Fruit fly (Drosophila melanogaster) whole organism, embryonic: ENCODE results near the gene Rpp14a.

Experiments used
- Antp ChIP-seq: fragments of 200-800 bp; sonication (Bioruptor generic); optimal IDR thresholded peaks from 3 replicates; lab custom pipeline; 2016; ENCODE audit warnings: missing biosample characterization, missing genetic modification characterization
- B-H1 ChIP-seq: fragments of 200-800 bp; sonication (Bioruptor generic); IDR thresholded peaks from 3 replicates; pipeline ENCODE4 v1.3.6; 2022; ENCODE audit warnings: missing biosample characterization, missing genetic modification characterization
- CG10274 ChIP-seq: fragments of 200-800 bp; sonication (Bioruptor generic); optimal IDR thresholded peaks from 3 replicates; lab custom pipeline; 2017; ENCODE audit warnings: missing biosample characterization, mild to moderate bottlenecking, missing genetic modification characterization
- CG10431 ChIP-seq: fragments of 200-800 bp; sonication (Bioruptor generic); optimal IDR thresholded peaks from 3 replicates; lab custom pipeline; 2018; ENCODE audit warnings: missing biosample characterization, mild to moderate bottlenecking, missing genetic modification characterization
- CG11695 ChIP-seq: fragments of 200-800 bp; sonication (Bioruptor generic); IDR thresholded peaks from 3 replicates; pipeline ENCODE4 v1.3.6; 2022; ENCODE audit warnings: missing biosample characterization, missing genetic modification characterization
- CG12236 ChIP-seq: fragments of 200-800 bp; sonication (Bioruptor generic); optimal IDR thresholded peaks from 2 replicates; lab custom pipeline; 2016; ENCODE audit warnings: missing biosample characterization, missing genetic modification characterization
- CG1233 ChIP-seq: fragments of 200-800 bp; sonication (Bioruptor generic); optimal IDR thresholded peaks from 4 replicates; lab custom pipeline; 2018; ENCODE audit warnings: missing biosample characterization, mild to moderate bottlenecking, missing genetic modification characterization
- CG12659 ChIP-seq: fragments of 200-800 bp; sonication (Bioruptor generic); optimal IDR thresholded peaks from 3 replicates; lab custom pipeline; 2017; ENCODE audit warnings: mild to moderate bottlenecking, missing biosample characterization, missing genetic modification reagents, missing genetic modification characterization
- CG14441 ChIP-seq: fragments of 200-800 bp; sonication (Bioruptor generic); IDR thresholded peaks from 2 replicates; pipeline ENCODE4 v1.3.6; 2022; ENCODE audit warnings: missing biosample characterization, missing genetic modification characterization
- CG2129 ChIP-seq: fragments of 200-800 bp; sonication (Bioruptor generic); IDR thresholded peaks from 2 replicates; pipeline ENCODE4 v1.3.6; 2022; ENCODE audit warnings: missing biosample characterization, missing genetic modification characterization; ENCODE audit not compliant: partially characterized antibody
- CG30403 ChIP-seq: fragments of 200-800 bp; sonication (Bioruptor generic); optimal IDR thresholded peaks from 3 replicates; lab custom pipeline; 2016; ENCODE audit warnings: missing biosample characterization, missing genetic modification characterization
- CG43689 ChIP-seq: fragments of 200-800 bp; sonication (Bioruptor generic); IDR thresholded peaks from 2 replicates; pipeline ENCODE4 v1.3.6; 2022; ENCODE audit warnings: missing biosample characterization, missing genetic modification characterization
- CG4854 ChIP-seq: fragments of 200-800 bp; sonication (Bioruptor generic); optimal IDR thresholded peaks from 2 replicates; lab custom pipeline; 2016; ENCODE audit warnings: missing biosample characterization, missing genetic modification characterization, inconsistent platforms
- CG6254 ChIP-seq: fragments of 200-800 bp; sonication (Bioruptor generic); optimal IDR thresholded peaks from 3 replicates; lab custom pipeline; 2017; ENCODE audit warnings: mild to moderate bottlenecking, missing biosample characterization, missing genetic modification reagents, missing genetic modification characterization
- CG6791 ChIP-seq: fragments of 200-800 bp; sonication (Bioruptor generic); IDR thresholded peaks from 3 replicates; pipeline ENCODE4 v1.3.6; 2022; ENCODE audit warnings: missing biosample characterization, missing genetic modification characterization; ENCODE audit not compliant: partially characterized antibody
- CG7556 ChIP-seq: fragments of 200-800 bp; sonication (Bioruptor generic); optimal IDR thresholded peaks from 2 replicates; lab custom pipeline; 2017; ENCODE audit warnings: missing biosample characterization, mild to moderate bottlenecking, missing genetic modification characterization
- CG7987 ChIP-seq: fragments of 200-800 bp; sonication (Bioruptor generic); optimal IDR thresholded peaks from 2 replicates; lab custom pipeline; 2018; ENCODE audit warnings: missing biosample characterization, mild to moderate bottlenecking, missing genetic modification characterization, moderate library complexity
- CG8089 ChIP-seq: fragments of 200-800 bp; sonication (Bioruptor generic); optimal IDR thresholded peaks from 3 replicates; lab custom pipeline; 2016; ENCODE audit warnings: missing biosample characterization, missing genetic modification characterization
- CG8359 ChIP-seq: fragments of 200-800 bp; sonication (Bioruptor generic); optimal IDR thresholded peaks from 2 replicates; lab custom pipeline; 2017; ENCODE audit warnings: missing biosample characterization, mild to moderate bottlenecking, missing genetic modification characterization, borderline replicate concordance
- CG8924 ChIP-seq: fragments of 200-800 bp; optimal IDR thresholded peaks from 3 replicates; lab custom pipeline; 2019; ENCODE audit warnings: missing biosample characterization, mild to moderate bottlenecking, missing genetic modification characterization, moderate library complexity
- D ChIP-seq, 2 experiments: fragments of 200-800 bp in 1 of 2; fragments of >200 bp in 1 of 2; sonication (Bioruptor generic) in 1 of 2; optimal IDR thresholded peaks; 2 replicates in 1 of 2; 3 replicates in 1 of 2; lab custom pipeline; 2017; ENCODE audit warnings: mild to moderate bottlenecking in 1 of 2, missing biosample characterization in 1 of 2, missing genetic modification characterization in 1 of 2, missing genetic modification reagents in 1 of 2
- E2f1 ChIP-seq: fragments of 200-800 bp; sonication (Bioruptor generic); IDR thresholded peaks from 2 replicates; pipeline ENCODE4 v1.3.6; 2022; ENCODE audit warnings: missing biosample characterization, missing genetic modification characterization
- Hand ChIP-seq: fragments of 200-800 bp; sonication (Bioruptor generic); optimal IDR thresholded peaks from 2 replicates; lab custom pipeline; 2017; ENCODE audit warnings: mild to moderate bottlenecking, missing biosample characterization, missing genetic modification reagents, missing genetic modification characterization
- HmgZ ChIP-seq: fragments of 200-800 bp; sonication (Bioruptor generic); optimal IDR thresholded peaks from 2 replicates; lab custom pipeline; 2018; ENCODE audit warnings: missing biosample characterization, mild to moderate bottlenecking, missing genetic modification characterization
- Hsf ChIP-seq: fragments of 200-800 bp; sonication (Bioruptor generic); optimal IDR thresholded peaks from 3 replicates; lab custom pipeline; 2016; ENCODE audit warnings: missing biosample characterization, missing genetic modification characterization
- Optix ChIP-seq: fragments of 200-800 bp; sonication (Bioruptor generic); IDR thresholded peaks from 3 replicates; pipeline ENCODE4 v1.3.6; 2022; ENCODE audit warnings: missing biosample characterization, missing genetic modification characterization
- TFAM ChIP-seq: fragments of 200-800 bp; sonication (Bioruptor generic); optimal IDR thresholded peaks from 2 replicates; lab custom pipeline; 2017; ENCODE audit warnings: missing biosample characterization, missing genetic modification characterization, inconsistent platforms
- ap ChIP-seq: fragments of 200-800 bp; sonication (Bioruptor generic); IDR thresholded peaks from 2 replicates; pipeline ENCODE4 v1.3.6; 2022; ENCODE audit warnings: missing biosample characterization, missing genetic modification characterization
- corto ChIP-seq: fragments of 200-800 bp; sonication (Bioruptor generic); optimal IDR thresholded peaks from 2 replicates; lab custom pipeline; 2016; ENCODE audit warnings: missing biosample characterization, mild to moderate bottlenecking, missing genetic modification characterization, moderate library complexity
- dati ChIP-seq: fragments of 200-800 bp; sonication (Bioruptor generic); IDR thresholded peaks from 2 replicates; pipeline ENCODE4 v1.3.6; 2022; ENCODE audit warnings: missing biosample characterization, missing genetic modification characterization
- disco-r ChIP-seq: fragments of 200-800 bp; sonication (Bioruptor generic); optimal IDR thresholded peaks from 2 replicates; lab custom pipeline; 2016; ENCODE audit warnings: missing biosample characterization, missing genetic modification characterization
- ewg ChIP-seq: fragments of 200-800 bp; sonication (Bioruptor generic); optimal IDR thresholded peaks from 3 replicates; lab custom pipeline; 2017; ENCODE audit warnings: mild to moderate bottlenecking, missing biosample characterization, missing genetic modification reagents, missing genetic modification characterization
- exex ChIP-seq: fragments of 200-800 bp; sonication (Bioruptor generic); optimal IDR thresholded peaks from 4 replicates; lab custom pipeline; 2018; ENCODE audit warnings: missing biosample characterization, mild to moderate bottlenecking, missing genetic modification characterization, moderate library complexity
- gem ChIP-seq: fragments of 200-800 bp; sonication (Bioruptor generic); optimal IDR thresholded peaks from 2 replicates; lab custom pipeline; 2019; ENCODE audit warnings: missing biosample characterization, mild to moderate bottlenecking, missing genetic modification characterization, moderate library complexity
- gfzf ChIP-seq: fragments of 200-800 bp; sonication (Bioruptor generic); optimal IDR thresholded peaks from 2 replicates; lab custom pipeline; 2016; ENCODE audit warnings: missing biosample characterization, mild to moderate bottlenecking, missing genetic modification characterization, moderate library complexity
- lbe ChIP-seq: fragments of 200-800 bp; sonication (Bioruptor generic); optimal IDR thresholded peaks from 2 replicates; lab custom pipeline; 2016; ENCODE audit warnings: missing biosample characterization, mild to moderate bottlenecking, missing genetic modification characterization
- lov ChIP-seq, 2 experiments: fragments of 200-800 bp in 1 of 2; fragments of >200 bp in 1 of 2; sonication (Bioruptor generic) in 1 of 2; IDR thresholded peaks in 1 of 2; optimal IDR thresholded peaks in 1 of 2; 2 replicates in 1 of 2; 3 replicates in 1 of 2; pipeline versions ENCODE4 v1.3.6 to Lab custom; 2017 to 2022; ENCODE audit warnings: missing biosample characterization in 1 of 2, missing genetic modification characterization in 1 of 2
- nerfin-1 ChIP-seq: fragments of 200-800 bp; sonication (Bioruptor generic); optimal IDR thresholded peaks from 3 replicates; lab custom pipeline; 2019; ENCODE audit warnings: missing biosample characterization, mild to moderate bottlenecking, missing genetic modification characterization, moderate library complexity
- onecut ChIP-seq: fragments of 200-800 bp; sonication (Bioruptor generic); IDR thresholded peaks from 2 replicates; pipeline ENCODE4 v1.3.6; 2022; ENCODE audit warnings: missing biosample characterization, missing genetic modification characterization
- pho ChIP-seq: fragments of 200-800 bp; sonication (Bioruptor generic); optimal IDR thresholded peaks from 2 replicates; lab custom pipeline; 2016; ENCODE audit warnings: missing biosample characterization, missing genetic modification characterization
- ranshi ChIP-seq: fragments of 200-800 bp; sonication (Bioruptor generic); IDR thresholded peaks from 2 replicates; pipeline ENCODE4 v1.3.6; 2022; ENCODE audit warnings: missing biosample characterization, missing genetic modification characterization
- ro ChIP-seq: fragments of 200-800 bp; sonication (Bioruptor generic); IDR thresholded peaks from 2 replicates; pipeline ENCODE4 v1.3.6; 2022; ENCODE audit warnings: missing biosample characterization, missing genetic modification characterization
- run ChIP-seq: fragments of 200-800 bp; sonication (Bioruptor generic); optimal IDR thresholded peaks from 3 replicates; lab custom pipeline; 2018; ENCODE audit warnings: missing biosample characterization, mild to moderate bottlenecking, missing genetic modification characterization
- sug ChIP-seq: fragments of 200-800 bp; optimal IDR thresholded peaks from 2 replicates; lab custom pipeline; 2019; ENCODE audit warnings: missing biosample characterization, mild to moderate bottlenecking, missing genetic modification characterization, moderate library complexity
- wek ChIP-seq: fragments of 200-800 bp; sonication (Bioruptor generic); optimal IDR thresholded peaks from 3 replicates; lab custom pipeline; 2018; ENCODE audit warnings: missing biosample characterization, mild to moderate bottlenecking, missing genetic modification characterization, moderate library complexity
- wor ChIP-seq: fragments of 200-800 bp; sonication (Bioruptor generic); IDR thresholded peaks from 2 replicates; pipeline ENCODE4 v1.3.6; 2022; ENCODE audit warnings: missing biosample characterization, missing genetic modification characterization
- zfh2 ChIP-seq: fragments of 200-800 bp; sonication (Bioruptor generic); optimal IDR thresholded peaks from 2 replicates; lab custom pipeline; 2016; ENCODE audit warnings: missing biosample characterization, missing genetic modification characterization

The Rpp14a gene

dm6 chr3R:30046029-30047001, 10.3 kb upstream of the Rpp14a start, which contains the start of the genes RpL32 and CG7943 (continued):
- no peak for TF ChIP-seq lov (optimal IDR thresholded peaks at IDR 0.05; lab: Kevin White, UChicago)
- peak; percentile 94 for TF ChIP-seq lov (GFP tag; IDR thresholded peaks at IDR 0.05; lab: Robert Waterston, UW)
- peak; percentile 89 for TF ChIP-seq CG43689
- peak; percentile 70 for TF ChIP-seq Hand (GFP tag; lab: Kevin White, UChicago)
- TF ChIP-seq lbe (GFP tag; lab: Kevin White, UChicago): peak; percentile 95
- TF ChIP-seq CG30403: peak; percentile 94
- TF ChIP-seq CG14441: peak; percentile 92
- TF ChIP-seq wor (GFP tag; lab: Robert Waterston, UW): peak; percentile 82
- peak; percentile 94 for TF ChIP-seq CG12659 (GFP tag; lab: Kevin White, UChicago)
- peak; percentile 91 for TF ChIP-seq CG8924 (tag; lab: Kevin White, UChicago)
- TF ChIP-seq HmgZ (tag; lab: Kevin White, UChicago): peak; percentile 91
- peak; percentile 97 for TF ChIP-seq ranshi (GFP tag; lab: Robert Waterston, UW)
- TF ChIP-seq Hsf (GFP tag; lab: Kevin White, UChicago): peak; percentile 93
- peak; percentile 90 for TF ChIP-seq B-H1
- TF ChIP-seq CG8089: peak; percentile 91
- peak; percentile 52 for TF ChIP-seq exex (tag; lab: Kevin White, UChicago)
- peak; percentile 92 for TF ChIP-seq disco-r (GFP tag; lab: Kevin White, UChicago)
- peak; percentile 82 for TF ChIP-seq wek (GFP tag; lab: Kevin White, UChicago)
- TF ChIP-seq CG10274: peak; percentile 87
- TF ChIP-seq pho (GFP tag; lab: Kevin White, UChicago): peak; percentile 93
- TF ChIP-seq CG10431 (GFP tag; lab: Kevin White, UChicago): peak; percentile 78
- TF ChIP-seq ewg (GFP tag; lab: Kevin White, UChicago): peak; percentile 80
- peak; percentile 98 for TF ChIP-seq CG7987 (GFP tag; lab: Kevin White, UChicago)
- TF ChIP-seq CG2129 (GFP tag; lab: Robert Waterston, UW): peak; percentile 100
- TF ChIP-seq zfh2 (GFP tag; lab: Kevin White, UChicago): peak; percentile 96
- peak; percentile 86 for TF ChIP-seq CG1233 (GFP tag; lab: Kevin White, UChicago)
- TF ChIP-seq CG11695 (GFP tag; lab: Robert Waterston, UW): peak; percentile 94
- peak; percentile 75 for TF ChIP-seq gfzf (GFP tag; lab: Kevin White, UChicago)
- no peak for TF ChIP-seq corto
- peak; percentile 92 for TF ChIP-seq CG4854 (GFP tag; lab: Kevin White, UChicago)
- peak; percentile 95 for TF ChIP-seq sug (tag; lab: Kevin White, UChicago)
- TF ChIP-seq CG6791 (GFP tag; lab: Robert Waterston, UW): peak; percentile 100
- peak; percentile 90 for TF ChIP-seq onecut
- peak; percentile 92 for TF ChIP-seq ap (GFP tag; lab: Robert Waterston, UW)
- peak; percentile 93 for TF ChIP-seq E2f1
- peak; percentile 90 for TF ChIP-seq gem
- peak; percentile 87 for TF ChIP-seq ro (GFP tag; lab: Robert Waterston, UW)
- TF ChIP-seq CG12236 (GFP tag; lab: Kevin White, UChicago): peak; percentile 87
- TF ChIP-seq Optix (GFP tag; lab: Robert Waterston, UW): peak; percentile 97
- TF ChIP-seq Antp (GFP tag; lab: Kevin White, UChicago): peak; percentile 98
- TF ChIP-seq run (tag; lab: Kevin White, UChicago): peak; percentile 87
- TF ChIP-seq D (optimal IDR thresholded peaks at IDR 0.05; lab: Kevin White, UChicago): no peak
- peak; percentile 89 for TF ChIP-seq D (GFP tag; optimal IDR thresholded peaks at IDR 0.05; lab: Kevin White, UChicago)
- TF ChIP-seq CG8359: peak; percentile 85
- TF ChIP-seq CG6254 (GFP tag; lab: Kevin White, UChicago): peak; percentile 100
- TF ChIP-seq TFAM (GFP tag; lab: Kevin White, UChicago): peak; percentile 85
- TF ChIP-seq CG7556: peak; percentile 83
- peak; percentile 87 for TF ChIP-seq nerfin-1
- peak; percentile 81 for TF ChIP-seq dati (GFP tag; lab: Robert Waterston, UW)
